Worm (Caenorhabditis elegans): Measurements from ENCODE around the gene F46B6.10.

The F46B6.10 gene

DNA sequence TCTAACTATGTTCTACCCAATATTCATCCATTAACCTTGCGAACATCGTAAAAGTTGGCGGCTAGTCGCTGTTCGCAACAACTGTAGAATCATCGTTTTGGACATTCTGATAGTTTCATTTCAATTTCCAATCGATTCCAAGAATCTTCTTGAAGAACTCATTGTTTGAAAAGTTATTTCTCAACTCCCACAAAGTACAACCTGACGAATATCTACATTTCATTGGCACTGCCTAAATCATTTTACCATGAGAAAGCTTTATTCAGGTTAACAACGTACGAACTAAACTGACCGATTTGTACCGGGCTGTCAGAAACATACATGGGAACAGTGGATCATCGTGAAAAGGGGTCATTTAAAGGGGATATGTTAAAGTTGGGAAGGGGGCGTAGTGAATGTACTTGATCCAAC is 15.1 kb downstream of the F46B6.10 start, which contains the start of gene F46B6.6 (continued):
- TF ChIP-seq ceh-28 (tag; optimal IDR thresholded peaks at IDR 0.05) (no peak), snpc-1.2 (GFP tag; IDR thresholded peaks at IDR 0.05) (peak; percentile 44; the same call in 1 of the 2 replicates), hif-1 (tag; optimal IDR thresholded peaks at IDR 0.05) (no peak), fos-1 (tag; optimal IDR thresholded peaks at IDR 0.05) (no peak), pqm-1 (tag; optimal IDR thresholded peaks at IDR 0.05) (no peak), nhr-102 (tag; optimal IDR thresholded peaks at IDR 0.05) (peak; percentile 26), sdz-12 (GFP tag; optimal IDR thresholded peaks at IDR 0.05) (peak; percentile 80), Y5F2A.4 (GFP tag; optimal IDR thresholded peaks at IDR 0.05) (peak; percentile 36), R02D3.7 (tag; optimal IDR thresholded peaks at IDR 0.05) (no peak), tra-1 (GFP tag; IDR thresholded peaks at IDR 0.05) (no peak), nhr-41 (GFP tag; IDR thresholded peaks at IDR 0.05) (no peak), ceh-20 (GFP tag; IDR thresholded peaks at IDR 0.05) (no peak), lin-38 (GFP tag; IDR thresholded peaks at IDR 0.05) (peak; percentile 32; the same call in 1 of the 2 replicates), unc-62 (GFP tag; optimal IDR thresholded peaks at IDR 0.05 in 1 of 2) (peak in 1 of 2 experiments; percentile 49), unc-62 (tag; optimal IDR thresholded peaks at IDR 0.05) (no peak), nhr-11 (tag; optimal IDR thresholded peaks at IDR 0.05) (no peak), vab-7 (GFP tag; IDR thresholded peaks at IDR 0.05) (no peak), aha-1 (tag) (peak; percentile 94), lin-1 (GFP tag; IDR thresholded peaks at IDR 0.05) (no peak), zfp-2 (tag; optimal IDR thresholded peaks at IDR 0.05) (no peak), fkh-10 (GFP tag; optimal IDR thresholded peaks at IDR 0.05) (no peak), attf-4 (tag; optimal IDR thresholded peaks at IDR 0.05) (no peak), spr-3 (GFP tag; optimal IDR thresholded peaks at IDR 0.05) (peak; percentile 24), zip-11 (GFP tag; IDR thresholded peaks at IDR 0.05) (no peak), dve-1 (tag; optimal IDR thresholded peaks at IDR 0.05; ENCODE audit: insufficient read depth) (peak; percentile 3), mep-1 (tag; optimal IDR thresholded peaks at IDR 0.05) (peak; percentile 9), F10B5.3 (tag; optimal IDR thresholded peaks at IDR 0.05) (no peak), F37D6.2 (tag; optimal IDR thresholded peaks at IDR 0.05) (no peak), aly-2 (tag; optimal IDR thresholded peaks at IDR 0.05) (no peak), ceh-82 (tag; optimal IDR thresholded peaks at IDR 0.05) (no peak), D1046.2 (GFP tag; IDR thresholded peaks at IDR 0.05) (no peak), ctbp-1 (GFP tag; IDR thresholded peaks at IDR 0.05) (no peak), nhr-6 (tag; optimal IDR thresholded peaks at IDR 0.05) (no peak), ZK546.5 (tag; optimal IDR thresholded peaks at IDR 0.05) (no peak), zfp-3 (GFP tag; conservative IDR thresholded peaks at IDR 0.05) (0 out of 2 replicates have a peak, but pooled peaks have one; percentile 10), duxl-1 (tag; optimal IDR thresholded peaks at IDR 0.05; ENCODE audit: poor library complexity) (no peak), lsy-2 (tag; optimal IDR thresholded peaks at IDR 0.05) (peak in 1 of 2 experiments; percentile 30), dmd-6 (GFP tag; IDR thresholded peaks at IDR 0.05) (peak; percentile 16; the same call in 1 of the 2 replicates), php-3 (GFP tag; IDR thresholded peaks at IDR 0.05) (0 out of 2 replicates have a peak, but pooled peaks have one; percentile 8), ztf-11 (tag; optimal IDR thresholded peaks at IDR 0.05) (no peak)

DNA sequence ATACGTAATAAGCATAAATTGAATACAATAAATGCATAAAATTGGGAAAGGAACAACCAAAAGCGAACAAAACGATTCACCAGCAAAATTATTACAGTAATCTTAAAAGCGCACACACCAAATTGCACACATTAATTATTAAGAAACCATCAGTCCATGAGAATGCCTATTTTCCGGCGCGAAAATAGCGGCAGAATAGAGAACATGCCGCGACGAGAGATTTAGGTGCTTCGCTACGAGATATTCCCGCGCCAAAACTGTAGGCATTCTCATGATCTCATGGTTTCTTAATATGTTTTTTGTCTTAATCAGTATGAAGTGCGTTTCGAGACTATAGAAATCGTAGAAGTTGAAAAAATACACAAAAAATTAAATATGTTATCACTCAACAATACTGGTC is 17.6 kb downstream of the F46B6.10 start:
- no peak for TF ChIP-seq jun-1 (tag; optimal IDR thresholded peaks at IDR 0.05)
- TF ChIP-seq saeg-2 (GFP tag; IDR thresholded peaks at IDR 0.05) = no peak
- TF ChIP-seq zfp-2 (tag; optimal IDR thresholded peaks at IDR 0.05) = no peak
- TF ChIP-seq nhr-111 (GFP tag; optimal IDR thresholded peaks at IDR 0.05) = no peak
- TF ChIP-seq tag-97 (GFP tag; IDR thresholded peaks at IDR 0.05) = no peak
- TF ChIP-seq zip-11 (GFP tag; IDR thresholded peaks at IDR 0.05) = no peak
- TF ChIP-seq cey-2 (tag; optimal IDR thresholded peaks at IDR 0.05; ENCODE audit: borderline replicate concordance, insufficient read depth) = no peak
- TF ChIP-seq ces-1 (GFP tag; optimal IDR thresholded peaks at IDR 0.05) = no peak
- no peak for TF ChIP-seq Y75B8A.6 (GFP tag; IDR thresholded peaks at IDR 0.05)
- no peak for TF ChIP-seq lin-29 (GFP tag; IDR thresholded peaks at IDR 0.05)
- TF ChIP-seq lin-15B (tag; optimal IDR thresholded peaks at IDR 0.05) = no peak
- no peak for TF ChIP-seq hif-1 (tag; optimal IDR thresholded peaks at IDR 0.05)
- TF ChIP-seq nhr-102 (tag; optimal IDR thresholded peaks at IDR 0.05) = no peak
- no peak for TF ChIP-seq set-16 (GFP tag; IDR thresholded peaks at IDR 0.05)
- no peak for TF ChIP-seq nhr-25 (tag; optimal IDR thresholded peaks at IDR 0.05; ENCODE audit: borderline replicate concordance, insufficient read depth)
- no peak for TF ChIP-seq lin-13 (GFP tag; optimal IDR thresholded peaks at IDR 0.05)
